Worm (Caenorhabditis elegans) whole organism, L1 larva: ENCODE measurements around the gene tub-1.

Experiments used
- C04F5.9 ChIP-seq: sonication (generic microtip); optimal IDR thresholded peaks from 2 replicates; lab custom pipeline; 2016; ENCODE audit warnings: missing genetic modification characterization, missing compliant biosample characterization
- C34B4.2 ChIP-seq: sonication (generic microtip); optimal IDR thresholded peaks from 2 replicates; lab custom pipeline; 2017; ENCODE audit warnings: mild to moderate bottlenecking, missing genetic modification characterization, missing compliant biosample characterization
- Y116A8C.19 ChIP-seq: sonication (generic microtip); optimal IDR thresholded peaks from 2 replicates; lab custom pipeline; 2016; ENCODE audit warnings: missing compliant biosample characterization, missing genetic modification characterization, borderline replicate concordance
- aha-1 ChIP-seq: fragments of 150-350 bp; optimal IDR thresholded peaks from 2 replicates; lab custom pipeline; 2014; ENCODE audit warnings: missing biosample characterization, missing genetic modification characterization
- alr-1 ChIP-seq: fragments of 200-800 bp; sonication (Bioruptor generic); optimal IDR thresholded peaks from 2 replicates; lab custom pipeline; 2018; ENCODE audit warnings: borderline replicate concordance, mild to moderate bottlenecking, missing genetic modification characterization, missing compliant biosample characterization
- aly-2 ChIP-seq: fragments of 150-350 bp; optimal IDR thresholded peaks from 2 replicates; lab custom pipeline; 2014; ENCODE audit warnings: missing biosample characterization, missing genetic modification characterization
- ceh-63 ChIP-seq: fragments of 200-800 bp; sonication (Bioruptor generic); optimal IDR thresholded peaks from 2 replicates; lab custom pipeline; 2018; ENCODE audit warnings: mild to moderate bottlenecking, missing genetic modification characterization, missing compliant biosample characterization
- ceh-82 ChIP-seq, 3 experiments: fragments of 150-350 bp in 1 of 3; sonication (generic microtip) in 2 of 3; optimal IDR thresholded peaks; 2 replicates each; lab custom pipeline; 2014 to 2017; ENCODE audit warnings: missing biosample characterization in 3 of 3, missing genetic modification characterization in 3 of 3
- ceh-88 ChIP-seq: fragments of 200-800 bp; sonication (Bioruptor generic); IDR thresholded peaks from 2 replicates; pipeline ENCODE4 v1.3.6; 2022; ENCODE audit warnings: missing genetic modification characterization, missing compliant biosample characterization
- ceh-90 ChIP-seq: sonication (generic microtip); optimal IDR thresholded peaks from 2 replicates; lab custom pipeline; 2016; ENCODE audit warnings: missing genetic modification characterization, missing compliant biosample characterization
- dpl-1 ChIP-seq, 3 experiments: fragments of 150-350 bp in 2 of 3; sonication (generic microtip) in 1 of 3; optimal IDR thresholded peaks; 2 replicates each; lab custom pipeline; 2014 to 2017; ENCODE audit warnings: missing biosample characterization in 3 of 3, missing genetic modification characterization in 3 of 3, missing genetic modification reagents in 3 of 3
- dsc-1 ChIP-seq: sonication (generic microtip); optimal IDR thresholded peaks from 2 replicates; lab custom pipeline; 2016; ENCODE audit warnings: mild to moderate bottlenecking, missing genetic modification characterization, missing compliant biosample characterization
- elt-2 ChIP-seq: sonication (generic microtip); optimal IDR thresholded peaks from 2 replicates; lab custom pipeline; 2016; ENCODE audit warnings: missing genetic modification characterization, mild to moderate bottlenecking, inconsistent platforms, missing compliant biosample characterization, missing genetic modification reagents
- elt-3 ChIP-seq, 6 experiments: fragments of 150-350 bp in 1 of 6; sonication (generic microtip); optimal IDR thresholded peaks; 2 replicates each; lab custom pipeline; 2017 to 2018; ENCODE audit warnings: missing biosample characterization in 6 of 6, missing genetic modification characterization in 6 of 6, inconsistent platforms in 1 of 6
- ets-5 ChIP-seq: fragments of 200-800 bp; sonication (Bioruptor generic); IDR thresholded peaks from 2 replicates; pipeline ENCODE4 v1.3.6; 2022; ENCODE audit warnings: missing genetic modification characterization, missing compliant biosample characterization
- fkh-10 ChIP-seq: sonication (generic microtip); optimal IDR thresholded peaks from 2 replicates; lab custom pipeline; 2017; ENCODE audit warnings: missing biosample characterization, missing genetic modification reagents, missing genetic modification characterization
- fkh-4 ChIP-seq: sonication (generic microtip); optimal IDR thresholded peaks from 2 replicates; lab custom pipeline; 2016; ENCODE audit warnings: missing compliant biosample characterization, missing genetic modification characterization, borderline replicate concordance
- fos-1 ChIP-seq: fragments of 150-350 bp; optimal IDR thresholded peaks from 2 replicates; lab custom pipeline; 2014; ENCODE audit warnings: missing biosample characterization, missing genetic modification characterization
- grh-1 ChIP-seq: fragments of 200-800 bp; sonication (Bioruptor generic); IDR thresholded peaks from 2 replicates; pipeline ENCODE4 v1.3.6; 2022; ENCODE audit warnings: missing genetic modification reagents, missing genetic modification characterization, missing compliant biosample characterization
- hlh-17 ChIP-seq: fragments of 200-800 bp; sonication (Bioruptor generic); optimal IDR thresholded peaks from 2 replicates; lab custom pipeline; 2018; ENCODE audit warnings: missing genetic modification characterization, mild to moderate bottlenecking, missing compliant biosample characterization, moderate library complexity, borderline replicate concordance
- hlh-4 ChIP-seq: sonication (generic microtip); optimal IDR thresholded peaks from 2 replicates; lab custom pipeline; 2016; ENCODE audit warnings: mild to moderate bottlenecking, missing genetic modification characterization, missing compliant biosample characterization
- irx-1 ChIP-seq: sonication (generic microtip); optimal IDR thresholded peaks from 2 replicates; lab custom pipeline; 2016; ENCODE audit warnings: missing genetic modification characterization, missing compliant biosample characterization
- lin-14 ChIP-seq: fragments of 200-800 bp; sonication (Bioruptor generic); optimal IDR thresholded peaks from 2 replicates; lab custom pipeline; 2018; ENCODE audit warnings: mild to moderate bottlenecking, missing genetic modification characterization, moderate library complexity, missing compliant biosample characterization
- lin-15B ChIP-seq: fragments of 150-350 bp; sonication (generic microtip); optimal IDR thresholded peaks from 3 replicates; lab custom pipeline; 2014; ENCODE audit warnings: missing biosample characterization, missing genetic modification characterization
- lin-35 ChIP-seq, 2 experiments: fragments of 150-350 bp; optimal IDR thresholded peaks; 2 replicates each; lab custom pipeline; 2014; ENCODE audit warnings: missing biosample characterization in 2 of 2, missing genetic modification characterization in 2 of 2, missing genetic modification reagents in 2 of 2
- lin-39 ChIP-seq: fragments of 150-350 bp; optimal IDR thresholded peaks from 2 replicates; lab custom pipeline; 2014; ENCODE audit warnings: missing biosample characterization, missing genetic modification reagents, missing genetic modification characterization
- lsy-2 ChIP-seq, 2 experiments: fragments of 150-350 bp; optimal IDR thresholded peaks; 2 replicates each; lab custom pipeline; 2014; ENCODE audit warnings: missing biosample characterization in 2 of 2, missing genetic modification characterization in 2 of 2
- mab-9 ChIP-seq: fragments of 200-800 bp; sonication (Bioruptor generic); IDR thresholded peaks from 2 replicates; pipeline ENCODE4 v1.3.6; 2022; ENCODE audit warnings: missing genetic modification reagents, missing genetic modification characterization, missing compliant biosample characterization
- mep-1 ChIP-seq: fragments of 150-350 bp; optimal IDR thresholded peaks from 2 replicates; lab custom pipeline; 2014; ENCODE audit warnings: missing biosample characterization, missing genetic modification characterization
- nhr-12 ChIP-seq: sonication (generic microtip); optimal IDR thresholded peaks from 2 replicates; lab custom pipeline; 2017; ENCODE audit warnings: missing biosample characterization, missing genetic modification characterization
- nhr-19 ChIP-seq: fragments of 200-800 bp; sonication (Bioruptor generic); conservative IDR thresholded peaks from 2 replicates; pipeline ENCODE4 v1.3.6; 2022; ENCODE audit warnings: missing genetic modification characterization, missing compliant biosample characterization
- nhr-20 ChIP-seq: sonication (generic microtip); optimal IDR thresholded peaks from 2 replicates; lab custom pipeline; 2016; ENCODE audit warnings: mild to moderate bottlenecking, missing genetic modification characterization, missing compliant biosample characterization
- nhr-85 ChIP-seq: sonication (generic microtip); peaks from one replicate; lab custom pipeline; 2016; ENCODE audit warnings: missing genetic modification characterization, inconsistent platforms, missing compliant biosample characterization
- nhr-90 ChIP-seq: sonication (generic microtip); optimal IDR thresholded peaks from 2 replicates; lab custom pipeline; 2016; ENCODE audit warnings: mild to moderate bottlenecking, missing genetic modification characterization, missing compliant biosample characterization; ENCODE audit not compliant: poor library complexity
- pag-3 ChIP-seq: sonication (generic microtip); optimal IDR thresholded peaks from 2 replicates; lab custom pipeline; 2017; ENCODE audit warnings: missing genetic modification characterization, mild to moderate bottlenecking, missing compliant biosample characterization, antibody characterized with exemption, borderline replicate concordance; ENCODE audit not compliant: insufficient read depth
- pqm-1 ChIP-seq: sonication (generic microtip); optimal IDR thresholded peaks from 3 replicates; lab custom pipeline; 2017; ENCODE audit warnings: missing biosample characterization, missing genetic modification characterization
- rnt-1 ChIP-seq: sonication (generic microtip); optimal IDR thresholded peaks from 2 replicates; lab custom pipeline; 2016; ENCODE audit warnings: mild to moderate bottlenecking, missing genetic modification characterization, moderate library complexity, missing compliant biosample characterization
- skn-1 ChIP-seq: fragments of 150-350 bp; optimal IDR thresholded peaks from 2 replicates; lab custom pipeline; 2014; ENCODE audit warnings: missing biosample characterization, missing genetic modification characterization
- snpc-4 ChIP-seq: fragments of 150-350 bp; optimal IDR thresholded peaks from 2 replicates; lab custom pipeline; 2014; ENCODE audit warnings: missing biosample characterization, missing genetic modification characterization
- snu-23 ChIP-seq: sonication (generic microtip); optimal IDR thresholded peaks from 2 replicates; lab custom pipeline; 2016; ENCODE audit warnings: missing genetic modification characterization, missing compliant biosample characterization
- swsn-7 ChIP-seq: sonication (generic microtip); optimal IDR thresholded peaks from 2 replicates; lab custom pipeline; 2016; ENCODE audit warnings: missing genetic modification characterization, missing compliant biosample characterization
- tlp-1 ChIP-seq: fragments of 150-350 bp; optimal IDR thresholded peaks from 2 replicates; lab custom pipeline; 2014; ENCODE audit warnings: missing biosample characterization, missing genetic modification characterization
- unc-130 ChIP-seq: fragments of 150-350 bp; optimal IDR thresholded peaks from 2 replicates; lab custom pipeline; 2017; ENCODE audit warnings: missing biosample characterization, missing genetic modification characterization, inconsistent platforms
- unc-30 ChIP-seq: sonication (generic microtip); optimal IDR thresholded peaks from 2 replicates; lab custom pipeline; 2017; ENCODE audit warnings: missing biosample characterization, missing genetic modification characterization
- unc-62 ChIP-seq: fragments of 150-350 bp; optimal IDR thresholded peaks from 2 replicates; lab custom pipeline; 2014; ENCODE audit warnings: missing biosample characterization, missing genetic modification reagents, missing genetic modification characterization
- unc-86 ChIP-seq: sonication (generic microtip); optimal IDR thresholded peaks from 2 replicates; lab custom pipeline; 2016; ENCODE audit warnings: missing genetic modification characterization, missing compliant biosample characterization
- unc-98 ChIP-seq: fragments of 200-800 bp; sonication (Bioruptor generic); IDR thresholded peaks from 2 replicates; pipeline ENCODE4 v1.3.6; 2022; ENCODE audit warnings: missing genetic modification characterization, missing compliant biosample characterization
- vab-15 ChIP-seq: sonication (generic microtip); optimal IDR thresholded peaks from 2 replicates; lab custom pipeline; 2017; ENCODE audit warnings: missing genotype, mild to moderate bottlenecking, missing genetic modification characterization, missing compliant biosample characterization
- xbp-1 ChIP-seq: sonication (generic microtip); optimal IDR thresholded peaks from 2 replicates; lab custom pipeline; 2016; ENCODE audit warnings: missing genetic modification characterization, missing compliant biosample characterization

Gene tub-1

ce11 chrII:8127290-8127689, 29.5 kb downstream of the tub-1 start:
- TF ChIP-seq lin-14 (GFP tag; lab: Kevin White, UChicago) (peak; percentile 7), elt-3 (tag; optimal IDR thresholded peaks at IDR 0.05; lab: Kevin White, UChicago) (no peak), lin-39 (tag; lab: Kevin White, UChicago) (no peak), hlh-4 (tag; lab: Kevin White, UChicago) (no peak), snpc-4 (tag; lab: Kevin White, UChicago) (no peak), dsc-1 (tag; lab: Kevin White, UChicago) (no peak), ceh-90 (no peak), unc-62 (no peak), C04F5.9 (tag; lab: Kevin White, UChicago) (no peak), nhr-85 (peak; percentile 17), tlp-1 (no peak), pqm-1 (peak; percentile 31), grh-1 (GFP tag; lab: Robert Waterston, UW) (no peak), lin-15B (tag; lab: Kevin White, UChicago) (no peak), mep-1 (no peak), elt-2 (tag; lab: Kevin White, UChicago) (peak; percentile 68), rnt-1 (tag; lab: Kevin White, UChicago) (no peak), unc-86 (tag; lab: Kevin White, UChicago) (no peak), ceh-82 (tag; optimal IDR thresholded peaks at IDR 0.05; lab: Kevin White, UChicago) (no peak), swsn-7 (tag; lab: Kevin White, UChicago) (no peak), fkh-10 (no peak), vab-15 (tag; lab: Kevin White, UChicago) (no peak), lin-35 (GFP tag; optimal IDR thresholded peaks at IDR 0.05; lab: Kevin White, UChicago) (peak in 1 of 2 experiments; percentile 36), unc-130 (tag; lab: Kevin White, UChicago) (no peak), nhr-19 (GFP tag; lab: Robert Waterston, UW) (no peak), alr-1 (tag; lab: Kevin White, UChicago) (no peak), unc-98 (GFP tag; lab: Robert Waterston, UW) (no peak), irx-1 (tag; lab: Kevin White, UChicago) (no peak), lsy-2 (tag; optimal IDR thresholded peaks at IDR 0.05; lab: Kevin White, UChicago) (peak in 1 of 2 experiments; percentile 4)

- TF ChIP-seq nhr-90 = no peak
- peak; percentile 19 for TF ChIP-seq rnt-1 (tag; lab: Kevin White, UChicago)
- no peak for TF ChIP-seq mab-9
- no peak for TF ChIP-seq elt-3 (tag; optimal IDR thresholded peaks at IDR 0.05; lab: Kevin White, UChicago)
- TF ChIP-seq C34B4.2 (tag; lab: Kevin White, UChicago) = no peak
- TF ChIP-seq aha-1 = no peak
These were observed 30.1 kb downstream of the tub-1 start for ce11 chrII:8126617-8127016.

- TF ChIP-seq mab-9 (no peak), alr-1 (tag; lab: Kevin White, UChicago) (no peak), nhr-12 (no peak), dsc-1 (tag; lab: Kevin White, UChicago) (peak; percentile 38), unc-130 (tag; lab: Kevin White, UChicago) (no peak), dpl-1 (GFP tag; optimal IDR thresholded peaks at IDR 0.05; lab: Kevin White, UChicago) (no peak), ceh-63 (no peak), skn-1 (tag; lab: Kevin White, UChicago) (peak; percentile 34), xbp-1 (tag; lab: Kevin White, UChicago) (peak; percentile 42), fkh-4 (no peak), unc-98 (GFP tag; lab: Robert Waterston, UW) (no peak), lin-35 (GFP tag; optimal IDR thresholded peaks at IDR 0.05; lab: Kevin White, UChicago) (peak; percentile 40 to 41), ceh-88 (GFP tag; lab: Robert Waterston, UW) (no peak), elt-2 (tag; lab: Kevin White, UChicago) (no peak), pag-3 (tag; lab: Kevin White, UChicago) (no peak), Y116A8C.19 (tag; lab: Kevin White, UChicago) (no peak), hlh-17 (GFP tag; lab: Kevin White, UChicago) (no peak), snpc-4 (tag; lab: Kevin White, UChicago) (no peak), snu-23 (peak; percentile 24), unc-30 (tag; lab: Kevin White, UChicago) (no peak), fos-1 (tag; lab: Kevin White, UChicago) (peak; percentile 31), aly-2 (tag; lab: Kevin White, UChicago) (no peak), ets-5 (GFP tag; lab: Robert Waterston, UW) (no peak), ceh-82 (tag; optimal IDR thresholded peaks at IDR 0.05; lab: Kevin White, UChicago) (peak; percentile 29 to 77 (median 63)), nhr-20 (tag; lab: Kevin White, UChicago) (peak; percentile 18), unc-86 (tag; lab: Kevin White, UChicago) (peak; percentile 30)
These were observed 30.6 kb downstream of the tub-1 start for ce11 chrII:8126132-8126531.
